Fruit fly (Drosophila melanogaster) S2 (cell line): Measurements from ENCODE around the gene CG44475.

ENCODE experiments used
- CG8478 ChIP-seq: fragments of >200 bp; optimal IDR thresholded peaks from 2 replicates; lab custom pipeline; 2018
- CTCF ChIP-seq, 2 experiments: fragments of >200 bp; optimal IDR thresholded peaks; 2 replicates each; lab custom pipeline; 2018

Gene CG44475

DNA sequence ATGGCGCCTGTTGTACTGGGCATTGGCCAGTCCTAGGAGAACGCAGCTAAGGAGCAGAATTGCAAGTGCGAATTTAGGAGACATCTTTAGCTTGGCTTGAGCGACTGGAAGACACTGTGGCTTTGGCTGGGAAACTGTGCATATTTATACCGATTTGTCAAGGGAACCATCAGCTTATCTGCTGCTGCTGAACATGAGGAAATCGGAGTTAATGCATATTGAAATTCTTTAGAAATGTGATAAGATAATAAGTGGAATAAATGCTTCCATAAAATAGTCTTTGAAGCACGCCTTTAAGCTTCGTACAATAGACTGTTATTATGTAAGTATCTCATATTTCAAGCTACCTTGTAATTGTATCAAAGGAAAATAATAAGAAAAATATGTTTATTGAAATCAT is at the start of gene CG44475:
CG44475 (minus strand) TSS at position 101 of the 400 bp plus-strand sequence.
- TF ChIP-seq CG8478 (lab: Kevin White, UChicago) (no peak), CTCF (optimal IDR thresholded peaks at IDR 0.05; lab: Kevin White, UChicago) (no peak)

DNA sequence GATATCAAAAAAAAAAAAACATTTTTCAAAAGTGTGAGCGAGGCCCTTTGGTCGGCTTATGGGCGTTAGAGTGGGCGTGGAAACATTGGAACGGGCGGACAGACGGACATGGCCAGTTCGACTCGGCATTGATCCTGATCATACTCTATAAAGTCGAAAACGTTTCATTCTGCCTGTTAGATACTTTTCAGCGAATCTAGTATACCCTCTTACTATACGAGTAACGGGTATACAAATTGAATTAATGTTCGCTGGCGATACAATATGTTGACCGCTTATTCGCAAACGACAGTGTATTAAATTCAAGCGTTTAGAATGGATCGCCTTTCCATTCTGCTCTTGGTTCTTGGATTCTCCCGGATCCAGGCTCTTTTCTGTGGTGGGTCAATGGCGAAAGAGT is 40.1 kb upstream of the CG44475 start, which contains the start of gene CG4793:
CG4793 (plus strand) TSS at position 301 of the 400 bp plus-strand sequence.
- TF ChIP-seq CTCF (optimal IDR thresholded peaks at IDR 0.05; lab: Kevin White, UChicago) = no peak
- no peak for TF ChIP-seq CG8478 (lab: Kevin White, UChicago)

DNA sequence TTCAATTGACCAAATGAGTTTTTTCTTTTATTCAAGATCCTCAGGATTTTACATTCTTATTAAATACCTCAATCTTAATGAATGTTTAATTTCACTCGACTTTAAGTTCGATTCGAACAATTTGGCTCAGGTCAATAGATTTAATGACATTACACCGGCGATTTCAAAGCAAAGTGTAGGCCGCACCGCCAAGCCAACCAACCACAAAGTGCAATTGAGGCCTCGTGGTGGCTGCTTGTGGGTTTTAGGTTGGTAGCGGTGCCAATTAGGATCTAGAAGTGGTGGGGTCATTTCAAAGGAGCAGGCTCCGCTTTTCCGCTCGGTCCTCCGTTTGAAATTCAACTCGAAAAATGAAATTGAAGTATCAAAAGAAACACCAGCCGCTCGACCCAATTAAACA is 33.6 kb upstream of the CG44475 start, which contains the start of gene CG13244:
CG13244 (plus strand) TSS at position 301 of the 400 bp plus-strand sequence.
- no peak for TF ChIP-seq CTCF (optimal IDR thresholded peaks at IDR 0.05; lab: Kevin White, UChicago)
- no peak for TF ChIP-seq CG8478 (lab: Kevin White, UChicago)

DNA sequence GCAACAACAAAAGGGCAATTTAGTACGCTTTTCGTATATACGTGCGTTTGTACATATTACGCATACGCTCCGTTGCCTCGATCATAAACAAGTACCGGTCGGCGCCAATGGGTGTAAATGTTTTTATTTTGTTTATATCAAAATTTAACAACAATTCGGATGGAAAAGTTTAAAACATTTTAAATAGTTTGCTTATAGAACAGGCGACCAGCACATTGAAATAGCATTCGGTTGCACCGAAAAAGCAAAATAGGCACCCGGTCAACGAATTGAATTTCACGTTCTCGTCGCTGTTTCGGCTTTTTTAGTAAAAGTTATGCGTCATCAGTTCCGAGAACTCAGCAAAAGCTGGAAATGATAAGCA is 30.7 kb upstream of the CG44475 start:
- TF ChIP-seq CTCF (optimal IDR thresholded peaks at IDR 0.05; lab: Kevin White, UChicago) (no peak), CG8478 (lab: Kevin White, UChicago) (no peak)

DNA sequence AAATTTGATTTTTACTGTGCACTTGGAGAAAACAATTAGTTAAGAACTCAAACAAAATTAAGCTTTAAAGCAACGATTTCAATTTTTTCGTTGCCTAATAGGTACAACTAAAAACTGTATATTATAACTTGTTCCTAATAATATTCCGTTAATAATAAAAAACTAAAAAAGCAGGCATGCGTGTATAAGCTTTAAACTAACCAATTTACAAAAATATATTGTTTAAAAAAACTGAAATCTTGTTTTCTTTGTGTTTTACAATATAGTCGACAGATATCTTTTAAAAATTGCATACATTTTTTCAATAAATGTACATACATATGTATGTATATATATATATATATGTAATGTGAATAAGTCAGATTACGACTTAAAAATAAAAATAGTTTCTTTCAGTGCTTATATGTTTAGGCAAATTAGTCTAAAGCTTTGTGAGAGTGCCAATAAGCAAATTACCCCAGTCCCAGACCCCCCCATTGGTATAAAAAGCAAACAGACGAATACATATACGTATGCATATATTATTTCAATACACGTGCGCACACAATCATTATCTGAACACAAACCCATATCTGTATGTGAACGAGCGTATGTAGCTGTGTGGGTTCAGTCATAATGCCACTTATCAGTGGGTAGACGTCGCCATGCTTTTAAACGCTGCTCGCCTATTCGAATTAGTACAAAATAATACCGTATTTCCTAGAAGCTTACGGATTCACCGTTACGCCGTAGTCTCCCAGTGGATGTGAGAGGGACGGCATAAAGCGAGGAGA is 30.1 kb upstream of the CG44475 start:
- TF ChIP-seq CG8478 (lab: Kevin White, UChicago) = no peak
- no peak for TF ChIP-seq CTCF (optimal IDR thresholded peaks at IDR 0.05; lab: Kevin White, UChicago)

DNA sequence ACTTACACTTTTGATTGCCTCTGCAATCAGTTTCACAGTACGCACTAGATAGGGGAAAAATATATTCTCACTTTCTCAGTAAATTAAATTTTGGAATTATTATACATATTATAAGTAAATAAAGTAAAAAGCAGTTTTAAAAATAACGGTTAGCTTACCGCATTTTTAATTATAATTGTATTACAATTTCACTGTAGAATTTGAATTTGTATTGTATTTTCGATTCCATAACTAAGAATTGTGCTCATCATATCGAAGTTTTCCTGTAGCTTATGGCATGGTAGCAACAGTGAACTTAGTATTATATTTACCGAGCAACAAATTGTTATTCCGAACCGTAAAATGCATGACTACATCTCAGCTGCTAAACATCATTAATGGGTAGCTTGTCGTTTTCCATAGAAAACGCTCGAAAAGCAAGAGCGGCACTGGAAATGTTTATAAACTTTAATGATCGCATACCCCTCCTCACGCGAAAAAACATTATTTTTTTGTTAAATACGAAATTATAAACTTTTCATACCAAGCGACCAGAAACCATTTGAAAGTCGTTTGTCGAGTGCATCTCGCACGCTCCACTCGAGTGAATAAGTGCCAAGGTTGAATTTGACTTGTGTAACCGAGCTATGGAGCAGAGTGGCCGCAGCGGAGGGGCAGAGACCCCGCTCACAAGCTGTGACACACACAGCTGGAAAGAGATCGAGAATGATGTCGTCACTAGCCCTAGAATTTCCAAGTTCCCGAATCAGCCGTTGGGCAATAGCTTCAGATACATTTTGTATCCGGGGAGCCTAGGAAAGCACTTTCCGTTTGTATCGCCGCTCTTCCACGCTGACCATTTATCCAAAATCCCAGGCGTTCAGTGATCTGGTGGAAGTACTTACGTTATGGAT is 29.3 kb upstream of the CG44475 start:
- TF ChIP-seq CG8478 (lab: Kevin White, UChicago) (no peak), CTCF (optimal IDR thresholded peaks at IDR 0.05; lab: Kevin White, UChicago) (no peak)

DNA sequence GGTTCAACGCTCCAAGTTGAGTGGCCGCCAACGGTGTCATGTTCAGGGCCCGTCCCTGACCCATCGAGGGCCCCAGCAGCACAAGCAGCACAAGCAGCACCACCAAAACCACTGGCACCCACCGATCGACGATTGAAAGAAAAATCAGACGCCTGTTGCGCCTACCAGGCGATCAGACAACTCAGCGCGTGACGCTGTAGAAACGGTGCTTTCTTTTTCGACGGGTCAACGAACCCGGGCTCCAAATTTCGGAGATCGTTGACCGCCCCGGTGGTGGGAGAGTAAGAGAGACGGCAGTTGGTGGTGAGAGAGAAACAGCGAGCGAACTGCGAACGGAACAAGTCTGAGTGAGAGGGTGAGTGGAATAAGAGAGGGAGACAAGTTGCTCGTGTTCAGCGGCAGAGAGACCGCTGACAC is 28.6 kb upstream of the CG44475 start:
- TF ChIP-seq CTCF (optimal IDR thresholded peaks at IDR 0.05; lab: Kevin White, UChicago) (no peak), CG8478 (lab: Kevin White, UChicago) (no peak)

DNA sequence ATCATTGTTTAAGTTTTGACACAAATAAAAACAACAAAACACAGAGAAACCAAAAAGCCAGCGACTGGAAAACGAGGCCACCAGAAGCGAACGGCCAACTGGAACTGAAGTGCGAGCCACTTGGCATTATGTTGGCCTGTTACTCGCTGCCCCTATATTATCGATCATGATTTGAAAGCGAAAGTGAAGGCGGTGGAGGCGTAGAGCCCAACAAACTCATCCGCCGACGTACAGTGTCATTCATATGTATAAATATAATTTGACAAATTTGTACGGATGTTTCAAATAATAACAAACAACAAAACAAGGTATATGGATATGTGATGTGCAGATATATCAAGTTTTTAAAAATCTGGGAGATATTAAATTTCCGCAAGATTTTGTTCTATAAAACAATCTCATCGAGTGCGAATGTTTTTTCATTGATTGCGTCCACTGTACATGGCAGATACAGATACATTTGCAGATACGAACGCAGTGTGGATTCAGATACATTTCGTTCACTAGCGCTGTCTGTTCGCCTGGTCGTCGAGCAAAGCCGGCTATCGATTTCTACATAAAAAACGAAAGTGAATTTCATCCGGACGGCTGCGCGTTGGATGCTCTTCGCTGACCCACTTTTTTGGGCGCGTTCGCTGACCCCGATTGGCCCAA is 28.1 kb upstream of the CG44475 start:
- TF ChIP-seq CTCF (optimal IDR thresholded peaks at IDR 0.05; lab: Kevin White, UChicago) (no peak), CG8478 (lab: Kevin White, UChicago) (no peak)

DNA sequence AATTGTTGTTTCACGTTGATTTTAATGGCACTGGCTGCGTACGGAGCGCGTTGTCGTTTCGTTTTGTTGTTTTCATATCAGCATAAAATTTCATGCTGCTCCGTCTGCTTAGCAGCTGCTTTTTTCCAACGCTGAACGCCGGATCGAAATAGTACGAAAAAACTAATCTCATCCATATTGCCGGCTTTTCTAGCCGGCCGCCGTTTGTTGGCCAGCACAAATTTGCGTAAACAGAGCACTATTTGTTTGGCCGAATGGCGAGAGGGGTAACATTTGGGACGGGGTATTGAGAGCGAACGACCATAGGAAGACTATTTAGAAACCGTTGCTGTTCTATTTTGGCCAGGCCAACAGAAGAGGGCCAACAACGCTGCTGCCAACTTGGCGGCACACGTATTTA is 26.8 kb upstream of the CG44475 start:
- TF ChIP-seq CTCF (optimal IDR thresholded peaks at IDR 0.05; lab: Kevin White, UChicago) (no peak), CG8478 (lab: Kevin White, UChicago) (no peak)

DNA sequence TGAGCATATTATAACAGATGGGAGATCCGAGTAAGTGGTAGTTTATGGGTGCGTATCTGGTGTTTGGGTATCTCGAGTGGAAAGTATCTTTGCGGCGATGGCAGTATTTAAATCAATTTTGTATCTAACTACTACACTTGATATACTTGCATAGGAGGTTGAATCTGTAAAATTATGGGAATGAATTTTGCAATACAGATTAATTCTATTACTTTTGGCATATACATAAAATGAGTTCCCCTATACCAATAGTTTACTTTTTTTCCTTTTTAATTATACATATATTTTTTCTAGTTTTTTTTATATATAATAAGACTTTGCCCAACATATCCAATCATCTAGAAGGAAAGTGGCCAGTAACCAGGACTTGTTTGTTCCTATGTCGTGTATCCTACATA is 26.3 kb upstream of the CG44475 start:
- TF ChIP-seq CG8478 (lab: Kevin White, UChicago) (no peak), CTCF (optimal IDR thresholded peaks at IDR 0.05; lab: Kevin White, UChicago) (no peak)

DNA sequence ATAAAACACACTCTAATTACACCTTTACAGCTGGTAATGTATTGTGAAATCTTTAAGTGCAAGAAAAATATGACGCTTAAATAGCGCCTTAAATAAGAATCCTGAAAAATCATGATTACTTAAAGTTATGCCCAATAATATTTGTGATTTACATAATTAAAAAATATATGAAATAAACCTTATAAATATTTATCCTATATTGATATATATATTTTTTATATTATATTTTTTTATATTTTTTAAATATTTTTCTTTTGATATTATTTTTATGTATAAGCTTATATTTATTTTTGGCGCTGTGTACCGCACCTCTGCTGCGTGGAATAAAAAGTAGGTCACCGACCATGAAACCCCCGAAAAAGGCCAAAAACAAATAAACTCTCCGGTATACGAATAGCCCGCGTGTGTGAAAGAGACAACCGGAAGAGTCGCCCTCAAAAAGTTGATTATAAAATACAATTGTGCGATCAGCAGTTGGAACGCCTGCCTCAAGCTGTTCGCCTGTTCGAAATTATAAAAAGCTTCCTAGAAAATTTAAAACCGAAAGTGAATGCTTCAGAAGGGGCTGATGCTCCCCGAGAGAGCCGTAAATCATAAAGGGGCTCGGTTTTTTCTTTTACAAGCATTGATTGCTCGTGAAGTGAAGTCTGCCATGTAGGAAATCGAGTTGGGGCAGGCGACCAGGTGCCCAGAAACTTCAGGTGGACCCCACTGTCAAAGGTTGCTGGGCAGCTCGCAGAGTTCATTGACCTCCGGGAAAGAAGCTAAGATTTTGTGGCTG is 25.7 kb upstream of the CG44475 start:
- TF ChIP-seq CTCF (optimal IDR thresholded peaks at IDR 0.05; lab: Kevin White, UChicago) (no peak), CG8478 (lab: Kevin White, UChicago) (no peak)

DNA sequence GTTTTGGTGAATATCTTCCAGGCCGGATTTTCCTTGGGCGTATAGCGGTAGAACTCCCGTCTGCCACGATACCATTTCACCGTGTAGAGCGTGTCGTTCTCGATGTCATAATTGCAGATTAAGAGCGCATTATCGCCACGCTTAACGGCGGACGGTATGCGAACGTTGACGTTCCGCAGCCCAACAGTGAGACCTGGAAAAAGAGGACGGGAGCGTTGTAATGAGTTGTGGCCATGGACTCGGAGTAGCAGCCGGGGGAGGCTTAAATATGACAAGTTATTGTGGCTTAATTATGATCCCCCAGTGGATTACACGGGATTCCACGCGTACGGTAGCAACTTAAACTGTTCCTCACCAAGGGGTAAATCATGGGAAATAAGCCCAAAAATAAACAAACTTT is 25.1 kb upstream of the CG44475 start:
- TF ChIP-seq CG8478 (lab: Kevin White, UChicago) (no peak), CTCF (optimal IDR thresholded peaks at IDR 0.05; lab: Kevin White, UChicago) (no peak)

DNA sequence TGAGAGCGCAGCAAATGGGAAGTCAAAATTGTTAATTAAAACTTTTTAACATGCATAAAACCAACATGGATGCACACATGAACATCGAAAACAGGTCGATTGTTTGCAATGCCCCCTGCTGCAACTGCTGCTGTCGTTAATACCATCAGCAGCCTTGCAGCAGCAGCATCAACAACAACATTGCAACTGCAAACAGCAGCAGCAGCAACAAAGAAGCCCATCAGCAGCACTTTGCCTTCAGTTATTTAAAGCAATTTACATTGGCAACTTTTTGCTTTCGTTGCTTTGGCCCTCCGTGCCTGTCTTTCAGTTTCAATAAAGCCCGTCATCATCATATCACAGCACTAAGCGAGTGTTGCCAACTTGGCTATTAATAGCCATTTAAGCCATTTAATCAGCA is 24.4 kb upstream of the CG44475 start:
- TF ChIP-seq CTCF (optimal IDR thresholded peaks at IDR 0.05; lab: Kevin White, UChicago) = no peak
- no peak for TF ChIP-seq CG8478 (lab: Kevin White, UChicago)

DNA sequence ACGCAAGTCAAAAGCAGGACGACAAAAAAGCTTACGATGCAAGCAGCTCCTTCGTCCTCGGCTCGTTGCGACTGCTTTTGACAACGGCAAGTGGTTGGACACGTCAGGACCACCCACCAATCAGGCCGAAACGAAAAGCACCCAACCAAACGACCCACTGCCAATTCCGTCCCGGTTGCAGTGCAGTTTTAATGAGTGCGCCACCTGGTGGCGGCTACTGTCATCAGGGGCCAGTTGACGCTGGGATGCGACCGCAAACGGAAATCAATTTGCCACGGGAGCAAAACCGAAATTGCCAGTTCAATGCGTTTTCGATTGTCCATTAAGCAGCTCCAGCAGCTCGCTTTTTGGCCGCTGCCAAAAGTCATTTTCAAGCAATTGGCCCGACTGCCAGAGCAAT is 20.7 kb upstream of the CG44475 start:
- TF ChIP-seq CG8478 (lab: Kevin White, UChicago) (no peak), CTCF (optimal IDR thresholded peaks at IDR 0.05; lab: Kevin White, UChicago) (peak; percentile 81 to 86)
